Fruit fly (Drosophila melanogaster) whole organism: ENCODE measurements around the gene bol.

Experiments used
- CG8478 ChIP-seq: fragments of >200 bp; optimal IDR thresholded peaks from 2 replicates; lab custom pipeline; 2018; ENCODE audit warnings: inconsistent platforms
- pan ChIP-seq: fragments of >200 bp; optimal IDR thresholded peaks from 2 replicates; lab custom pipeline; 2017
- usp ChIP-seq: fragments of >200 bp; optimal IDR thresholded peaks from 2 replicates; lab custom pipeline; 2017; ENCODE audit warnings: missing biosample characterization, missing genetic modification characterization, mixed read lengths

DNA sequence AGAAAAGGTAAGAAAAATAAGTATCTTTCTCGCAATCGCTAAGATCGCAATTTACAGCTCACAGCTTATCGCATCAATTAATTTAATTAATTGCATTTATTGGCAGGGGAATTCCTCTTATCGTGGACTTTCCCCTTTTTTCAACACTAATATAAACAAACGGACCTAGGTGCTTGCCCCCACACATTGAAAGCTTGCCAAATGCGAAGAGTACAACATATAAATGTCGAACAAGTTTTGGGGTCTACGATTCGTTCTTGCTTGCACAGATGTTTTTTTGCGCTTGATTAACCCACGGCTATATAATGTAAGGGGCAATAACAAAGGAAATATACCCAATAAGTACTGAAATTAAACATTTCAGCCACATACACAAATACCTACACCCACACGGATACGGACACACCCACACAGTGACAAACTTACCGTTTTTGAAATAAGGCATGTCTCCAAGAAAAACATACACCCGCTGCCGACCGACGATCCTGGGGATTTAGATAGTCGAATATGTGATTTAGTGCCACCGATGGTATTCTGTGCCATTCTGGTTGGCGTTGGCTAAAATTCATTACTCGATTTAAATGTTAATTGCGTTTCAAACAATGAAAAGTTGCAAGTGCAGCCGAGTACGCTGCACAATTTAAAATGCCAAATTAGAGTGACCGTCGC, 62.0 kb downstream of the bol start:
- TF ChIP-seq usp (GFP tag; lab: Kevin White, UChicago) (no peak), CG8478 (no peak), pan (lab: Kevin White, UChicago) (no peak)
